Fruit fly (Drosophila melanogaster): ENCODE data around the gene CG44040.

Gene CG44040

dm6 chr3R:15290642-15291118 is 29.5 kb upstream of the CG44040 start, which contains the start of gene CG45218:
Gene CG45218, minus strand, starts transcription at chr3R:15290799.
- no peak for TF ChIP-seq Hr38 (GFP tag; optimal IDR thresholded peaks at IDR 0.05)
- TF ChIP-seq CG9139 (GFP tag; optimal IDR thresholded peaks at IDR 0.05) = peak; percentile 7
- TF ChIP-seq Sox102F (GFP tag; optimal IDR thresholded peaks at IDR 0.05) = peak; percentile 6
- TF ChIP-seq vri (GFP tag; optimal IDR thresholded peaks at IDR 0.05) = peak; percentile 51
- TF ChIP-seq Sox14 (GFP tag; optimal IDR thresholded peaks at IDR 0.05) = peak; percentile 22
- peak; percentile 59 for TF ChIP-seq Eip78C (GFP tag)
- TF ChIP-seq CG3919 (GFP tag; optimal IDR thresholded peaks at IDR 0.05) = peak; percentile 25
- TF ChIP-seq salr (GFP tag; optimal IDR thresholded peaks at IDR 0.05) = peak in 1 of 2 experiments; percentile 0
- TF ChIP-seq ss (GFP tag; optimal IDR thresholded peaks at IDR 0.05) = peak; percentile 1 to 61
- peak; percentile 63 for TF ChIP-seq dsx (GFP tag; optimal IDR thresholded peaks at IDR 0.05; ENCODE audit: poor library complexity, severe bottlenecking)
- no peak for TF ChIP-seq Hr4 (GFP tag; optimal IDR thresholded peaks at IDR 0.05)
- TF ChIP-seq CG6163 (GFP tag; IDR thresholded peaks at IDR 0.05) = no peak
- TF ChIP-seq CG1621 (tag; optimal IDR thresholded peaks at IDR 0.05) = peak; percentile 14
- no peak for TF ChIP-seq pdm3 (GFP tag; optimal IDR thresholded peaks at IDR 0.05)
- TF ChIP-seq CG34406 (GFP tag; optimal IDR thresholded peaks at IDR 0.05) = no peak
- peak; percentile 78 for TF ChIP-seq svp (GFP tag)
- peak; percentile 4 for TF ChIP-seq CG16779 (tag; optimal IDR thresholded peaks at IDR 0.05)
- TF ChIP-seq Hr39 (GFP tag; optimal IDR thresholded peaks at IDR 0.05) = no peak

dm6 chr3R:15291551-15292223 is 28.5 kb upstream of the CG44040 start:
- no peak for TF ChIP-seq CG10631 (GFP tag; optimal IDR thresholded peaks at IDR 0.05)
- TF ChIP-seq CG7368 (GFP tag; optimal IDR thresholded peaks at IDR 0.05) = no peak
- TF ChIP-seq Ets21C (GFP tag; optimal IDR thresholded peaks at IDR 0.05) = no peak
- TF ChIP-seq Hr39 (GFP tag; optimal IDR thresholded peaks at IDR 0.05) = no peak
- no peak for TF ChIP-seq CG34406 (GFP tag; optimal IDR thresholded peaks at IDR 0.05)
- no peak for TF ChIP-seq CG1621 (tag; optimal IDR thresholded peaks at IDR 0.05)
- no peak for TF ChIP-seq pdm3 (GFP tag; optimal IDR thresholded peaks at IDR 0.05)
- no peak for TF ChIP-seq salr (GFP tag; optimal IDR thresholded peaks at IDR 0.05)
- TF ChIP-seq Met (GFP tag; optimal IDR thresholded peaks at IDR 0.05) = no peak
- no peak for TF ChIP-seq Blimp-1 (GFP tag; optimal IDR thresholded peaks at IDR 0.05)
- TF ChIP-seq CG3919 (GFP tag; optimal IDR thresholded peaks at IDR 0.05) = peak; percentile 11
- no peak for TF ChIP-seq Eip93F (GFP tag; optimal IDR thresholded peaks at IDR 0.05)
- no peak for TF ChIP-seq Sox102F (GFP tag; optimal IDR thresholded peaks at IDR 0.05)
- TF ChIP-seq Ets96B (tag; optimal IDR thresholded peaks at IDR 0.05) = no peak
- TF ChIP-seq CG6276 (GFP tag; optimal IDR thresholded peaks at IDR 0.05) = peak; percentile 29
- TF ChIP-seq CG10669 (GFP tag; optimal IDR thresholded peaks at IDR 0.05) = no peak
- TF ChIP-seq CG11294 (GFP tag; IDR thresholded peaks at IDR 0.05) = no peak
- TF ChIP-seq CG11902 (GFP tag; optimal IDR thresholded peaks at IDR 0.05) = no peak
- no peak for TF ChIP-seq CG8319 (GFP tag; optimal IDR thresholded peaks at IDR 0.05)
- TF ChIP-seq CG6808 (GFP tag; optimal IDR thresholded peaks at IDR 0.05) = no peak
- no peak for TF ChIP-seq fkh (GFP tag; optimal IDR thresholded peaks at IDR 0.05)
- peak in 1 of 2 experiments; percentile 46 for TF ChIP-seq ss (GFP tag; optimal IDR thresholded peaks at IDR 0.05)
- no peak for TF ChIP-seq CG4318 (GFP tag; optimal IDR thresholded peaks at IDR 0.05)
- no peak for TF ChIP-seq OdsH (GFP tag; optimal IDR thresholded peaks at IDR 0.05)
- no peak for TF ChIP-seq CG31627 (GFP tag; optimal IDR thresholded peaks at IDR 0.05)
- peak; percentile 8 for TF ChIP-seq CG32006 (GFP tag; optimal IDR thresholded peaks at IDR 0.05)
- no peak for TF ChIP-seq Hr4 (GFP tag; optimal IDR thresholded peaks at IDR 0.05)
- TF ChIP-seq Gug (GFP tag; IDR thresholded peaks at IDR 0.05) = no peak
- TF ChIP-seq Sox15 (GFP tag; optimal IDR thresholded peaks at IDR 0.05) = no peak
- TF ChIP-seq CG6163 (GFP tag; IDR thresholded peaks at IDR 0.05) = no peak
- no peak for TF ChIP-seq CG15336 (GFP tag; IDR thresholded peaks at IDR 0.05)
- no peak for TF ChIP-seq CG11762 (GFP tag; optimal IDR thresholded peaks at IDR 0.05; ENCODE audit: insufficient read depth)
- TF ChIP-seq CG6854 (GFP tag; optimal IDR thresholded peaks at IDR 0.05) = no peak
- TF ChIP-seq vri (GFP tag; optimal IDR thresholded peaks at IDR 0.05) = peak; percentile 58
- peak; percentile 24 for TF ChIP-seq fd59A (GFP tag; optimal IDR thresholded peaks at IDR 0.05)
- TF ChIP-seq topi (GFP tag; optimal IDR thresholded peaks at IDR 0.05) = no peak
- TF ChIP-seq spab (GFP tag; optimal IDR thresholded peaks at IDR 0.05) = no peak
- TF ChIP-seq Lpt (GFP tag; optimal IDR thresholded peaks at IDR 0.05) = no peak
- TF ChIP-seq CG8632 (GFP tag; optimal IDR thresholded peaks at IDR 0.05) = peak; percentile 10
- no peak for TF ChIP-seq dsx (GFP tag; optimal IDR thresholded peaks at IDR 0.05; ENCODE audit: poor library complexity, severe bottlenecking)
- no peak for TF ChIP-seq lz (GFP tag; optimal IDR thresholded peaks at IDR 0.05)
